Fruit fly (Drosophila melanogaster) whole organism, embryonic: ENCODE results near the gene mats.

Experiments
- BEAF-32 ChIP-seq: fragments of 200-800 bp; sonication (Bioruptor generic); optimal IDR thresholded peaks from 3 replicates; lab custom pipeline; 2017; ENCODE audit warnings: missing biosample characterization, missing genetic modification characterization, mild to moderate bottlenecking, moderate library complexity, missing genetic modification reagents
- CG11695 ChIP-seq: fragments of 200-800 bp; sonication (Bioruptor generic); IDR thresholded peaks from 3 replicates; pipeline ENCODE4 v1.3.6; 2022; ENCODE audit warnings: missing biosample characterization, missing genetic modification characterization
- CG11696 ChIP-seq: fragments of 200-800 bp; sonication (Bioruptor generic); IDR thresholded peaks from 2 replicates; pipeline ENCODE4 v1.3.6; 2022; ENCODE audit warnings: missing biosample characterization, missing genetic modification characterization
- CG13894 ChIP-seq: fragments of 200-800 bp; sonication (Bioruptor generic); optimal IDR thresholded peaks from 3 replicates; lab custom pipeline; 2018; ENCODE audit warnings: missing biosample characterization, mild to moderate bottlenecking, missing genetic modification characterization, moderate library complexity
- CG14667 ChIP-seq: fragments of 200-800 bp; sonication (Bioruptor generic); IDR thresholded peaks from 2 replicates; pipeline ENCODE4 v1.3.6; 2022; ENCODE audit warnings: missing biosample characterization, missing genetic modification characterization
- CG15269 ChIP-seq: fragments of 200-800 bp; sonication (Bioruptor generic); optimal IDR thresholded peaks from 2 replicates; lab custom pipeline; 2018; ENCODE audit warnings: missing biosample characterization, mild to moderate bottlenecking, missing genetic modification characterization, moderate library complexity
- CG15601 ChIP-seq: fragments of 200-800 bp; sonication (Bioruptor generic); optimal IDR thresholded peaks from 3 replicates; lab custom pipeline; 2019; ENCODE audit warnings: missing biosample characterization, mild to moderate bottlenecking, missing genetic modification characterization, moderate library complexity
- CG15696 ChIP-seq: fragments of 200-800 bp; sonication (Bioruptor generic); optimal IDR thresholded peaks from 2 replicates; lab custom pipeline; 2019; ENCODE audit warnings: missing biosample characterization, mild to moderate bottlenecking, missing genetic modification characterization, moderate library complexity
- CG1603 ChIP-seq: fragments of 200-800 bp; sonication (Bioruptor generic); optimal IDR thresholded peaks from 2 replicates; lab custom pipeline; 2019; ENCODE audit warnings: missing biosample characterization, mild to moderate bottlenecking, missing genetic modification characterization, moderate library complexity
- CG1647 ChIP-seq: fragments of 200-800 bp; sonication (Bioruptor generic); optimal IDR thresholded peaks from 3 replicates; lab custom pipeline; 2016; ENCODE audit warnings: missing biosample characterization, missing genetic modification characterization
- CG16813 ChIP-seq: fragments of 200-800 bp; sonication (Bioruptor generic); IDR thresholded peaks from 3 replicates; pipeline ENCODE4 v1.3.6; 2022; ENCODE audit warnings: missing biosample characterization, missing genetic modification characterization; ENCODE audit not compliant: partially characterized antibody
- CG18476 ChIP-seq: fragments of 200-800 bp; sonication (Bioruptor generic); optimal IDR thresholded peaks from 2 replicates; lab custom pipeline; 2016; ENCODE audit warnings: missing biosample characterization, mild to moderate bottlenecking, missing genetic modification characterization
- CG2120 ChIP-seq: fragments of 200-800 bp; sonication (Bioruptor generic); optimal IDR thresholded peaks from 3 replicates; lab custom pipeline; 2016; ENCODE audit warnings: missing biosample characterization, missing genetic modification characterization
- CG32772 ChIP-seq: fragments of 200-800 bp; sonication (Bioruptor generic); IDR thresholded peaks from 2 replicates; pipeline ENCODE4 v1.3.6; 2022; ENCODE audit warnings: missing biosample characterization, missing genetic modification characterization
- CG3407 ChIP-seq: fragments of 200-800 bp; sonication (Bioruptor generic); optimal IDR thresholded peaks from 2 replicates; lab custom pipeline; 2018; ENCODE audit warnings: missing biosample characterization, mild to moderate bottlenecking, missing genetic modification characterization
- CG34422 ChIP-seq: fragments of 200-800 bp; sonication (Bioruptor generic); IDR thresholded peaks from 3 replicates; pipeline ENCODE4 v1.3.6; 2022; ENCODE audit warnings: missing biosample characterization, missing genetic modification characterization
- CG3838 ChIP-seq: fragments of 200-800 bp; sonication (Bioruptor generic); optimal IDR thresholded peaks from 3 replicates; lab custom pipeline; 2016; ENCODE audit warnings: missing biosample characterization, missing genetic modification characterization
- CG6254 ChIP-seq: fragments of 200-800 bp; sonication (Bioruptor generic); optimal IDR thresholded peaks from 3 replicates; lab custom pipeline; 2017; ENCODE audit warnings: mild to moderate bottlenecking, missing biosample characterization, missing genetic modification reagents, missing genetic modification characterization
- CG8478 ChIP-seq: fragments of >200 bp; optimal IDR thresholded peaks from 2 replicates; lab custom pipeline; 2018
- CoRest ChIP-seq: fragments of 200-800 bp; sonication (Bioruptor generic); optimal IDR thresholded peaks from 3 replicates; lab custom pipeline; 2018; ENCODE audit warnings: missing biosample characterization, mild to moderate bottlenecking, missing genetic modification characterization, moderate library complexity
- Dll ChIP-seq: fragments of 200-800 bp; sonication (Bioruptor generic); IDR thresholded peaks from 4 replicates; pipeline ENCODE4 v1.3.6; 2022; ENCODE audit warnings: missing biosample characterization, missing genetic modification characterization; ENCODE audit not compliant: partially characterized antibody
- Dp ChIP-seq: fragments of 200-800 bp; sonication (Bioruptor generic); optimal IDR thresholded peaks from 2 replicates; lab custom pipeline; 2018; ENCODE audit warnings: missing biosample characterization, mild to moderate bottlenecking, missing genetic modification characterization, moderate library complexity
- HmgZ ChIP-seq: fragments of 200-800 bp; sonication (Bioruptor generic); optimal IDR thresholded peaks from 2 replicates; lab custom pipeline; 2018; ENCODE audit warnings: missing biosample characterization, mild to moderate bottlenecking, missing genetic modification characterization
- Hsf ChIP-seq: fragments of 200-800 bp; sonication (Bioruptor generic); optimal IDR thresholded peaks from 3 replicates; lab custom pipeline; 2016; ENCODE audit warnings: missing biosample characterization, missing genetic modification characterization
- Myb ChIP-seq: fragments of 200-800 bp; sonication (Bioruptor generic); optimal IDR thresholded peaks from 2 replicates; lab custom pipeline; 2016; ENCODE audit warnings: missing biosample characterization, missing genetic modification characterization
- NK7.1 ChIP-seq: fragments of 200-800 bp; sonication (Bioruptor generic); optimal IDR thresholded peaks from 3 replicates; lab custom pipeline; 2016; ENCODE audit warnings: missing biosample characterization, missing genetic modification characterization
- NfI ChIP-seq: fragments of 200-800 bp; sonication (Bioruptor generic); optimal IDR thresholded peaks from 3 replicates; lab custom pipeline; 2018; ENCODE audit warnings: missing biosample characterization, mild to moderate bottlenecking, missing genetic modification characterization, moderate library complexity
- PHDP ChIP-seq: fragments of 200-800 bp; sonication (Bioruptor generic); optimal IDR thresholded peaks from 3 replicates; lab custom pipeline; 2018; ENCODE audit warnings: missing biosample characterization, mild to moderate bottlenecking, missing genetic modification characterization, moderate library complexity
- Pdp1 ChIP-seq, 2 experiments: fragments of 200-800 bp; sonication (Bioruptor generic); optimal IDR thresholded peaks; 3 replicates each; lab custom pipeline; 2016; ENCODE audit warnings: missing biosample characterization in 2 of 2, missing genetic modification characterization in 2 of 2, mild to moderate bottlenecking in 1 of 2, moderate library complexity in 1 of 2
- Sry-δ ChIP-seq: fragments of 200-800 bp; sonication (Bioruptor generic); optimal IDR thresholded peaks from 2 replicates; lab custom pipeline; 2016; ENCODE audit warnings: missing biosample characterization, missing genetic modification characterization
- TFAM ChIP-seq: fragments of 200-800 bp; sonication (Bioruptor generic); optimal IDR thresholded peaks from 2 replicates; lab custom pipeline; 2017; ENCODE audit warnings: missing biosample characterization, missing genetic modification characterization, inconsistent platforms
- Taf1 ChIP-seq: fragments of 200-800 bp; sonication (Bioruptor generic); IDR thresholded peaks from 2 replicates; pipeline ENCODE4 v1.3.6; 2022; ENCODE audit warnings: missing biosample characterization, missing genetic modification characterization
- Tbp ChIP-seq: fragments of >200 bp; optimal IDR thresholded peaks from 2 replicates; lab custom pipeline; 2018; ENCODE audit warnings: missing biosample characterization, missing genetic modification characterization
- ara ChIP-seq: fragments of 200-800 bp; sonication (Bioruptor generic); IDR thresholded peaks from 2 replicates; pipeline ENCODE4 v1.3.6; 2022; ENCODE audit warnings: missing biosample characterization, missing genetic modification characterization
- cwo ChIP-seq: fragments of 200-800 bp; sonication (Bioruptor generic); optimal IDR thresholded peaks from 3 replicates; lab custom pipeline; 2017; ENCODE audit warnings: missing biosample characterization, missing genetic modification characterization, mild to moderate bottlenecking, moderate library complexity, missing genetic modification reagents
- esg ChIP-seq: fragments of 200-800 bp; sonication (Bioruptor generic); conservative IDR thresholded peaks from 2 replicates; pipeline ENCODE4 v1.3.6; 2022; ENCODE audit warnings: missing biosample characterization, missing genetic modification characterization
- fu2 ChIP-seq: fragments of 200-800 bp; sonication (Bioruptor generic); optimal IDR thresholded peaks from 2 replicates; lab custom pipeline; 2016; ENCODE audit warnings: missing biosample characterization, missing genetic modification characterization
- gfzf ChIP-seq: fragments of 200-800 bp; sonication (Bioruptor generic); optimal IDR thresholded peaks from 2 replicates; lab custom pipeline; 2016; ENCODE audit warnings: missing biosample characterization, mild to moderate bottlenecking, missing genetic modification characterization, moderate library complexity
- gsb-n ChIP-seq: fragments of 200-800 bp; sonication (Bioruptor generic); optimal IDR thresholded peaks from 3 replicates; lab custom pipeline; 2018; ENCODE audit warnings: missing biosample characterization, mild to moderate bottlenecking, missing genetic modification characterization
- jumu ChIP-seq: fragments of 200-800 bp; sonication (Bioruptor generic); optimal IDR thresholded peaks from 3 replicates; lab custom pipeline; 2016; ENCODE audit warnings: missing biosample characterization, missing genetic modification characterization
- kni ChIP-seq: fragments of 200-800 bp; sonication (Bioruptor generic); optimal IDR thresholded peaks from 3 replicates; lab custom pipeline; 2017; ENCODE audit warnings: mild to moderate bottlenecking, missing biosample characterization, missing genetic modification reagents, missing genetic modification characterization
- mam ChIP-seq: fragments of 200-800 bp; sonication (Bioruptor generic); optimal IDR thresholded peaks from 3 replicates; lab custom pipeline; 2016; ENCODE audit warnings: missing biosample characterization, missing genetic modification characterization
- peb ChIP-seq: fragments of 200-800 bp; sonication (Bioruptor generic); IDR thresholded peaks from 2 replicates; pipeline ENCODE4 v1.3.6; 2022; ENCODE audit warnings: missing biosample characterization, missing genetic modification characterization
- pzg ChIP-seq: fragments of 200-800 bp; sonication (Bioruptor generic); optimal IDR thresholded peaks from 3 replicates; lab custom pipeline; 2018; ENCODE audit warnings: missing biosample characterization, mild to moderate bottlenecking, missing genetic modification characterization, moderate library complexity
- scrt ChIP-seq: fragments of 200-800 bp; sonication (Bioruptor generic); optimal IDR thresholded peaks from 2 replicates; lab custom pipeline; 2018; ENCODE audit warnings: missing biosample characterization, mild to moderate bottlenecking, missing genetic modification characterization, moderate library complexity
- sna ChIP-seq: fragments of 200-800 bp; sonication (Bioruptor generic); IDR thresholded peaks from 2 replicates; pipeline ENCODE4 v1.3.6; 2022; ENCODE audit warnings: missing biosample characterization, missing genetic modification characterization; ENCODE audit not compliant: partially characterized antibody
- ttk ChIP-seq: fragments of 200-800 bp; sonication (Bioruptor generic); IDR thresholded peaks from 2 replicates; pipeline ENCODE4 v2.1.2; 2022; ENCODE audit warnings: missing biosample characterization, missing genetic modification characterization
- unc-4 ChIP-seq: fragments of 200-800 bp; sonication (Bioruptor generic); IDR thresholded peaks from 2 replicates; pipeline ENCODE4 v1.3.6; 2022; ENCODE audit warnings: missing biosample characterization, missing genetic modification characterization; ENCODE audit not compliant: partially characterized antibody
- usp ChIP-seq: fragments of >200 bp; optimal IDR thresholded peaks from 2 replicates; lab custom pipeline; 2017; ENCODE audit warnings: missing biosample characterization, missing genetic modification characterization
- zf30C ChIP-seq: fragments of 200-800 bp; sonication (Bioruptor generic); optimal IDR thresholded peaks from 3 replicates; lab custom pipeline; 2018; ENCODE audit warnings: missing biosample characterization, mild to moderate bottlenecking, missing genetic modification characterization

Gene mats

dm6 chr3R:22467939-22468571 lies 47.1 kb downstream of the mats start, which contains the start of the genes CG5377 and Nrx-1 (continued):
- TF ChIP-seq CG18476 (GFP tag; lab: Kevin White, UChicago) = no peak
- no peak for TF ChIP-seq CG13894 (tag; lab: Kevin White, UChicago)
- TF ChIP-seq peb (GFP tag; lab: Robert Waterston, UW) = no peak
- no peak for TF ChIP-seq jumu (GFP tag; lab: Kevin White, UChicago)
- TF ChIP-seq CG32772 = no peak
- no peak for TF ChIP-seq Sry-δ (GFP tag; lab: Kevin White, UChicago)
- no peak for TF ChIP-seq PHDP
- no peak for TF ChIP-seq ttk (GFP tag; lab: Robert Waterston, UW)
- no peak for TF ChIP-seq mam (GFP tag; lab: Kevin White, UChicago)
- no peak for TF ChIP-seq CG11695 (GFP tag; lab: Robert Waterston, UW)
- TF ChIP-seq CG16813 (GFP tag; lab: Robert Waterston, UW) = no peak
- no peak for TF ChIP-seq Taf1
- no peak for TF ChIP-seq usp
- peak; percentile 53 for TF ChIP-seq Myb (GFP tag; lab: Kevin White, UChicago)
- no peak for TF ChIP-seq CG15269 (tag; lab: Kevin White, UChicago)
- TF ChIP-seq CG1647 = no peak
- no peak for TF ChIP-seq NK7.1 (GFP tag; lab: Kevin White, UChicago)
- TF ChIP-seq CG14667 (GFP tag; lab: Robert Waterston, UW) = no peak
- TF ChIP-seq CG34422 (GFP tag; lab: Robert Waterston, UW) = peak; percentile 6; the same call in 1 of the 3 replicates
- TF ChIP-seq unc-4 (GFP tag; lab: Robert Waterston, UW) = 0 out of 2 replicates have a peak, but pooled peaks have one; percentile 22
- no peak for TF ChIP-seq TFAM
- TF ChIP-seq esg (GFP tag; lab: Robert Waterston, UW) = no peak
- TF ChIP-seq CG3838 (GFP tag; lab: Kevin White, UChicago) = no peak
- no peak for TF ChIP-seq Hsf (GFP tag; lab: Kevin White, UChicago)
- no peak for TF ChIP-seq CG3407 (GFP tag; lab: Kevin White, UChicago)
- no peak for TF ChIP-seq cwo
- peak; percentile 45; the same call in 1 of the 4 replicates for TF ChIP-seq Dll (GFP tag; lab: Robert Waterston, UW)
- TF ChIP-seq CG1603 (tag; lab: Kevin White, UChicago) = peak; percentile 27
- TF ChIP-seq Pdp1 (GFP tag; optimal IDR thresholded peaks at IDR 0.05; lab: Kevin White, UChicago) = peak in 1 of 2 experiments; percentile 78
- no peak for TF ChIP-seq CG11696 (GFP tag; lab: Robert Waterston, UW)
- TF ChIP-seq Tbp (GFP tag; lab: Kevin White, UChicago) = no peak
- peak; percentile 60 for TF ChIP-seq Dp
- no peak for TF ChIP-seq NfI (GFP tag; lab: Kevin White, UChicago)
- no peak for TF ChIP-seq kni (GFP tag; lab: Kevin White, UChicago)
- peak; percentile 65 for TF ChIP-seq gfzf
- TF ChIP-seq CG15601 = no peak
- TF ChIP-seq gsb-n = no peak
- TF ChIP-seq BEAF-32 = peak; percentile 7
- 0 out of 2 replicates have a peak, but pooled peaks have one; percentile 17 for TF ChIP-seq sna (GFP tag; lab: Robert Waterston, UW)
- TF ChIP-seq fu2 (GFP tag; lab: Kevin White, UChicago) = no peak
- no peak for TF ChIP-seq CG8478 (lab: Kevin White, UChicago)
- no peak for TF ChIP-seq HmgZ (tag; lab: Kevin White, UChicago)
- no peak for TF ChIP-seq CG2120
- peak; percentile 43 for TF ChIP-seq pzg (GFP tag; lab: Kevin White, UChicago)
- no peak for TF ChIP-seq scrt (GFP tag; lab: Kevin White, UChicago)
- TF ChIP-seq CG6254 = no peak
- TF ChIP-seq zf30C (GFP tag; lab: Kevin White, UChicago) = no peak
- peak; percentile 6 for TF ChIP-seq CoRest
- no peak for TF ChIP-seq ara (GFP tag; lab: Robert Waterston, UW)
- no peak for TF ChIP-seq CG15696 (tag; lab: Kevin White, UChicago)
